Fruit fly (Drosophila melanogaster) whole organism, adult: ENCODE data around the gene SP.

Source experiments
- CG14711 ChIP-seq: fragments of 200-800 bp; sonication (Bioruptor generic); optimal IDR thresholded peaks from 2 replicates; lab custom pipeline; 2018; ENCODE audit warnings: missing biosample characterization, mild to moderate bottlenecking, missing genetic modification characterization, moderate library complexity
- kay ChIP-seq: fragments of 200-800 bp; sonication (Bioruptor generic); peaks from one replicate; lab custom pipeline; 2016; ENCODE audit warnings: missing biosample characterization, missing genetic modification characterization, borderline replicate concordance

DNA sequence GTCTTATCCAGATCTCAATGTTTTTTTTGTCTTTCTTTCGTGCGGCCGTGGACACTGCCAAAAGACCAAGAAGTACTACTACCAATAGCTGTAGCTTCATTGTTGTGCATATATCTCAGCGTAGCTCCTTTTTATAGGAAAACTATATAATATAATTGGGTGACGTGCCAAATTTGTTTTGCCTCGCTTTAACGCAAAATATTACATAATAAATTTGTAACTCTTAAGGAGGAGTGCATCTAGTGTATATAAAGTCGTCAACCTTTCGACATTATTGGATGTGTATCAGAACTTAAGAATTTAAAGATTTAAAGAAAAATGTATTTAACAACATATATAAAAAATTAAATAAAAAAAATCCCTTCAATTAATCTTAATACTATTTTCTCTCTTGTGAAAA lies 1.4 kb upstream of the SP start, which contains the start of gene CG43147:
- TF ChIP-seq CG14711 (tag; lab: Kevin White, UChicago) (no peak), kay (GFP tag; lab: Kevin White, UChicago) (no peak)
